Fruit fly (Drosophila melanogaster) whole organism, wandering third instar larva: ENCODE data around the gene vers.

ENCODE experiments used
- Abd-B ChIP-seq: fragments of >200 bp; optimal IDR thresholded peaks from 2 replicates; lab custom pipeline; 2017; ENCODE audit warnings: missing biosample characterization, missing genetic modification characterization
- CG32264 ChIP-seq: fragments of 200-800 bp; sonication (Bioruptor generic); optimal IDR thresholded peaks from 2 replicates; lab custom pipeline; 2016; ENCODE audit warnings: missing biosample characterization, missing genetic modification characterization
- CG9705 ChIP-seq: fragments of 200-800 bp; sonication (Bioruptor generic); optimal IDR thresholded peaks from 2 replicates; lab custom pipeline; 2018; ENCODE audit warnings: missing biosample characterization, mild to moderate bottlenecking, missing genetic modification characterization
- CrebA ChIP-seq: fragments of 200-800 bp; sonication (Bioruptor generic); optimal IDR thresholded peaks from 2 replicates; lab custom pipeline; 2016; ENCODE audit warnings: missing biosample characterization, mild to moderate bottlenecking, missing genetic modification characterization, borderline replicate concordance
- Dfd ChIP-seq: fragments of >200 bp; optimal IDR thresholded peaks from 2 replicates; lab custom pipeline; 2017; ENCODE audit warnings: missing biosample characterization, missing genetic modification characterization
- Dif ChIP-seq: fragments of 200-275, 200-300 bp; sonication (Bioruptor generic); optimal IDR thresholded peaks from 2 replicates; lab custom pipeline; 2018; ENCODE audit warnings: missing biosample characterization, missing genetic modification characterization; ENCODE audit not compliant: partially characterized antibody
- GATAd ChIP-seq: sonication (Bioruptor generic); optimal IDR thresholded peaks from 2 replicates; lab custom pipeline; 2016; ENCODE audit warnings: missing biosample characterization, missing genetic modification characterization
- HLH106 ChIP-seq: fragments of 200-800 bp; optimal IDR thresholded peaks from 3 replicates; lab custom pipeline; 2019; ENCODE audit warnings: missing biosample characterization, mild to moderate bottlenecking, missing genetic modification characterization, moderate library complexity
- Hnf4 ChIP-seq: fragments of 200-800 bp; sonication (Bioruptor generic); optimal IDR thresholded peaks from 2 replicates; lab custom pipeline; 2016; ENCODE audit warnings: missing biosample characterization, mild to moderate bottlenecking, missing genetic modification characterization
- Hr78 ChIP-seq: fragments of >200 bp; optimal IDR thresholded peaks from 2 replicates; lab custom pipeline; 2017; ENCODE audit warnings: missing biosample characterization, missing genetic modification characterization
- Hr83 ChIP-seq: fragments of 200-300 bp; sonication (Bioruptor generic); optimal IDR thresholded peaks from 2 replicates; lab custom pipeline; 2016; ENCODE audit warnings: missing biosample characterization, mild to moderate bottlenecking, missing genetic modification characterization, moderate library complexity; ENCODE audit not compliant: poor library complexity, severe bottlenecking
- Jra ChIP-seq: sonication (Bioruptor generic); optimal IDR thresholded peaks from 2 replicates; lab custom pipeline; 2016; ENCODE audit warnings: missing biosample characterization, missing genetic modification characterization
- Mio ChIP-seq: sonication (Bioruptor generic); optimal IDR thresholded peaks from 2 replicates; lab custom pipeline; 2016; ENCODE audit warnings: missing biosample characterization, missing genetic modification characterization
- Myc ChIP-seq: fragments of >200 bp; optimal IDR thresholded peaks from 2 replicates; lab custom pipeline; 2017
- N ChIP-seq: fragments of >200 bp; optimal IDR thresholded peaks from 2 replicates; lab custom pipeline; 2018; ENCODE audit warnings: missing biosample characterization, missing external identifiers, missing genetic modification characterization
- Rel ChIP-seq, 2 experiments: fragments of 200-800 bp; sonication (Bioruptor generic) in 1 of 2; optimal IDR thresholded peaks; 2 replicates in 1 of 2; 3 replicates in 1 of 2; lab custom pipeline; 2016 to 2019; ENCODE audit warnings: mild to moderate bottlenecking in 2 of 2, missing biosample characterization in 2 of 2, missing genetic modification characterization in 2 of 2, moderate library complexity in 1 of 2
- Sp1 ChIP-seq: fragments of 200-800 bp; sonication (Bioruptor generic); optimal IDR thresholded peaks from 3 replicates; lab custom pipeline; 2019; ENCODE audit warnings: missing biosample characterization, mild to moderate bottlenecking, missing genetic modification characterization, moderate library complexity
- Vsx2 ChIP-seq: fragments of 200-300, 225-300 bp; sonication (Bioruptor generic); optimal IDR thresholded peaks from 2 replicates; lab custom pipeline; 2018; ENCODE audit warnings: missing biosample characterization, missing genetic modification characterization; ENCODE audit not compliant: partially characterized antibody
- brk ChIP-seq: fragments of 200-800 bp; sonication (Bioruptor generic); optimal IDR thresholded peaks from 2 replicates; lab custom pipeline; 2016; ENCODE audit warnings: missing biosample characterization, mild to moderate bottlenecking, missing genetic modification characterization
- dl ChIP-seq, 2 experiments: fragments of 175-275, 200-275 bp in 1 of 2; fragments of 200-275 bp in 1 of 2; sonication (Bioruptor generic); optimal IDR thresholded peaks; lab custom pipeline; 2018; ENCODE audit warnings: mild to moderate bottlenecking in 2 of 2, missing biosample characterization in 2 of 2, missing genetic modification characterization in 2 of 2, moderate library complexity in 2 of 2; ENCODE audit not compliant: partially characterized antibody in 2 of 2, insufficient read depth in 1 of 2
- dmrt93B ChIP-seq: fragments of 200-800 bp; sonication (Bioruptor generic); optimal IDR thresholded peaks from 2 replicates; lab custom pipeline; 2018; ENCODE audit warnings: missing biosample characterization, mild to moderate bottlenecking, missing genetic modification characterization
- dsf ChIP-seq: sonication (Bioruptor generic); optimal IDR thresholded peaks from 2 replicates; lab custom pipeline; 2016; ENCODE audit warnings: missing biosample characterization, missing genetic modification characterization, borderline replicate concordance
- ey ChIP-seq: fragments of 200-800 bp; sonication (Bioruptor generic); optimal IDR thresholded peaks from 2 replicates; lab custom pipeline; 2016; ENCODE audit warnings: missing biosample characterization, missing genetic modification characterization
- fru ChIP-seq: fragments of 200-800 bp; sonication (Bioruptor generic); optimal IDR thresholded peaks from 3 replicates; lab custom pipeline; 2016; ENCODE audit warnings: missing biosample characterization, mild to moderate bottlenecking, missing genetic modification characterization
- h ChIP-seq: fragments of 200-800 bp; sonication (Bioruptor generic); optimal IDR thresholded peaks from 3 replicates; lab custom pipeline; 2016; ENCODE audit warnings: missing biosample characterization, mild to moderate bottlenecking, missing genetic modification characterization
- jim ChIP-seq: fragments of 175-275, 200-325 bp; sonication (Bioruptor generic); optimal IDR thresholded peaks from 2 replicates; lab custom pipeline; 2016; ENCODE audit warnings: missing biosample characterization, mild to moderate bottlenecking, missing genetic modification characterization
- lola ChIP-seq: fragments of >200 bp; optimal IDR thresholded peaks from 2 replicates; lab custom pipeline; 2017; ENCODE audit warnings: missing biosample characterization, missing genetic modification characterization
- pan ChIP-seq: fragments of >200 bp; optimal IDR thresholded peaks from 2 replicates; lab custom pipeline; 2017
- psq ChIP-seq: fragments of 200-800 bp; sonication (Bioruptor generic); optimal IDR thresholded peaks from 3 replicates; lab custom pipeline; 2017; ENCODE audit warnings: missing biosample characterization, mild to moderate bottlenecking, missing genetic modification characterization, moderate library complexity
- rgr ChIP-seq: fragments of 200-800 bp; sonication (Bioruptor generic); optimal IDR thresholded peaks from 3 replicates; lab custom pipeline; 2016; ENCODE audit warnings: missing biosample characterization, mild to moderate bottlenecking, missing genetic modification characterization
- sage ChIP-seq: fragments of 200-800 bp; sonication (Bioruptor generic); optimal IDR thresholded peaks from 2 replicates; lab custom pipeline; 2016; ENCODE audit warnings: missing biosample characterization, mild to moderate bottlenecking, missing genetic modification characterization
- tai ChIP-seq: sonication (Bioruptor generic); optimal IDR thresholded peaks from 2 replicates; lab custom pipeline; 2016; ENCODE audit warnings: missing biosample characterization, missing genetic modification characterization
- woc ChIP-seq: sonication (Bioruptor generic); optimal IDR thresholded peaks from 2 replicates; lab custom pipeline; 2016; ENCODE audit warnings: missing biosample characterization, mild to moderate bottlenecking, missing genetic modification characterization

The vers gene

dm6 chr3L:12107378-12107777, 8.5 kb upstream of the vers start:
- TF ChIP-seq Hr83 (no peak), Dif (GFP tag; lab: Kevin White, UChicago) (no peak), GATAd (no peak), lola (GFP tag; lab: Kevin White, UChicago) (no peak), CG32264 (GFP tag; lab: Kevin White, UChicago) (no peak), Abd-B (no peak), ey (no peak), dsf (GFP tag; lab: Kevin White, UChicago) (no peak), Myc (no peak), N (GFP tag; lab: Kevin White, UChicago) (no peak), Hr78 (GFP tag; lab: Kevin White, UChicago) (no peak), rgr (no peak), Dfd (GFP tag; lab: Kevin White, UChicago) (no peak), woc (GFP tag; lab: Kevin White, UChicago) (no peak), Jra (GFP tag; lab: Kevin White, UChicago) (no peak), Sp1 (GFP tag; lab: Kevin White, UChicago) (no peak), Hnf4 (GFP tag; lab: Kevin White, UChicago) (no peak), brk (no peak), psq (GFP tag; lab: Kevin White, UChicago) (no peak), dl (GFP tag; optimal IDR thresholded peaks at IDR 0.05; lab: Kevin White, UChicago; ENCODE audit: insufficient read depth in 1 of 2, partially characterized antibody in 2 of 2) (no peak)

dm6 chr3L:12108515-12108914, 7.4 kb upstream of the vers start:
- no peak for TF ChIP-seq sage (GFP tag; lab: Kevin White, UChicago)
- no peak for TF ChIP-seq CrebA
- TF ChIP-seq lola (GFP tag; lab: Kevin White, UChicago): no peak
- TF ChIP-seq dl (GFP tag; optimal IDR thresholded peaks at IDR 0.05; lab: Kevin White, UChicago; ENCODE audit: insufficient read depth in 1 of 2, partially characterized antibody in 2 of 2): no peak
- no peak for TF ChIP-seq dsf (GFP tag; lab: Kevin White, UChicago)
- TF ChIP-seq tai (GFP tag; lab: Kevin White, UChicago): no peak
- TF ChIP-seq dmrt93B: no peak
- TF ChIP-seq woc (GFP tag; lab: Kevin White, UChicago): no peak
- TF ChIP-seq fru (GFP tag; lab: Kevin White, UChicago): no peak
- no peak for TF ChIP-seq jim (GFP tag; lab: Kevin White, UChicago)
- TF ChIP-seq Jra (GFP tag; lab: Kevin White, UChicago): no peak
- TF ChIP-seq Mio: no peak
- no peak for TF ChIP-seq Dif (GFP tag; lab: Kevin White, UChicago)
- no peak for TF ChIP-seq Abd-B
- TF ChIP-seq rgr: no peak
- no peak for TF ChIP-seq HLH106 (tag; lab: Kevin White, UChicago)
- TF ChIP-seq CG9705 (GFP tag; lab: Kevin White, UChicago): no peak
- TF ChIP-seq, all 38 proteins: peak for 0

dm6 chr3L:12109045-12109632, 6.8 kb upstream of the vers start:
- TF ChIP-seq Abd-B: no peak
- no peak for TF ChIP-seq N (GFP tag; lab: Kevin White, UChicago)
- no peak for TF ChIP-seq ey
- no peak for TF ChIP-seq tai (GFP tag; lab: Kevin White, UChicago)
- no peak for TF ChIP-seq pan (lab: Kevin White, UChicago)
- TF ChIP-seq Myc: no peak
- no peak for TF ChIP-seq brk
- no peak for TF ChIP-seq Vsx2 (GFP tag; lab: Kevin White, UChicago)
- TF ChIP-seq rgr: no peak
- no peak for TF ChIP-seq Jra (GFP tag; lab: Kevin White, UChicago)
- TF ChIP-seq h: no peak
- TF ChIP-seq Rel (GFP tag; optimal IDR thresholded peaks at IDR 0.05; lab: Kevin White, UChicago): no peak
- no peak for TF ChIP-seq Rel (tag; optimal IDR thresholded peaks at IDR 0.05; lab: Kevin White, UChicago)
- TF ChIP-seq dsf (GFP tag; lab: Kevin White, UChicago): no peak
- TF ChIP-seq HLH106 (tag; lab: Kevin White, UChicago): no peak
- TF ChIP-seq CG9705 (GFP tag; lab: Kevin White, UChicago): no peak
- TF ChIP-seq, all 38 proteins: peak for 0
